Worm (Caenorhabditis elegans) whole organism, midembryonic: Measurements from ENCODE around the gene C18B2.3.

Experiments
- T22C8.4 ChIP-seq: fragments of 200-800 bp; sonication (Bioruptor generic); IDR thresholded peaks from 2 replicates; pipeline ENCODE4 v1.3.6; 2022; ENCODE audit warnings: missing genetic modification characterization, missing compliant biosample characterization
- cog-1 ChIP-seq: sonication (generic microtip); optimal IDR thresholded peaks from 2 replicates; lab custom pipeline; 2016; ENCODE audit warnings: missing genetic modification characterization, missing compliant biosample characterization
- flt-1 ChIP-seq: fragments of 200-800 bp; sonication (Bioruptor generic); IDR thresholded peaks from 2 replicates; pipeline ENCODE4 v1.3.6; 2022; ENCODE audit warnings: missing genetic modification characterization, missing compliant biosample characterization
- med-1 ChIP-seq: sonication (generic microtip); optimal IDR thresholded peaks from 2 replicates; lab custom pipeline; 2017; ENCODE audit warnings: missing genetic modification characterization, mild to moderate bottlenecking, missing compliant biosample characterization, antibody characterized with exemption, missing genetic modification reagents; ENCODE audit not compliant: insufficient read depth
- ref-1 ChIP-seq: fragments of 200-800 bp; sonication (Bioruptor generic); conservative IDR thresholded peaks from 2 replicates; pipeline ENCODE4 v1.3.6; 2022; ENCODE audit warnings: missing genetic modification reagents, missing genetic modification characterization, missing compliant biosample characterization
- ztf-23 ChIP-seq: fragments of 200-800 bp; sonication (Bioruptor generic); IDR thresholded peaks from 2 replicates; pipeline ENCODE4 v1.3.6; 2022; ENCODE audit warnings: missing genetic modification reagents, missing genetic modification characterization, missing compliant biosample characterization
- ztf-29 ChIP-seq: fragments of 200-800 bp; sonication (Bioruptor generic); IDR thresholded peaks from 2 replicates; pipeline ENCODE4 v1.3.6; 2022; ENCODE audit warnings: missing genetic modification reagents, missing genetic modification characterization, missing compliant biosample characterization

DNA sequence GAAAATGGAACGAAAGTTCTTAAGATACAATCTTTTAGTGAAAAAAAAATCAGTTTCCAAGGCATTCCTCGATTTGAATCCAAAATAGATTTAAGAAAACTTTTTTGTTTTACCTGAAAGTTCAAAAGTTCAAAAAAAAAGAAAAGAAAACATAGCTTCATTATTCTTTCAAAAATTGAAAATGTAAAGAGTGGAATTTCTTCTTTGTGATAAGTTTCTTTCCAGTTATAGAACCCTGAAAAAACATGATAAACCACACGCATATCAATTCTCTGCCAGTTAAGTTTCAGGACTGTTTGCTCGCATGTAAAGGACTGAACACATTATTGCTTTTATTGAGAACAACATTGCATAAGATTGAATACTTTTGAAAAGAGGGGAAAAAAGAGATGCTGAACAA, 10.1 kb downstream of the C18B2.3 start:
- TF ChIP-seq cog-1 (tag; lab: Kevin White, UChicago) (no peak), T22C8.4 (GFP tag; lab: Robert Waterston, UW) (no peak), med-1 (GFP tag; lab: Kevin White, UChicago) (no peak), ztf-23 (GFP tag; lab: Robert Waterston, UW) (no peak), ztf-29 (GFP tag; lab: Robert Waterston, UW) (no peak), flt-1 (GFP tag; lab: Robert Waterston, UW) (no peak), ref-1 (GFP tag; lab: Robert Waterston, UW) (no peak)
